Worm (Caenorhabditis elegans): ENCODE data around the gene srh-185.

The srh-185 gene

ce11 chrV:3107450-3107849, 41.4 kb downstream of the srh-185 start, which contains the start of gene str-68:
Gene str-68 (minus strand): TSS chrV:3107550.
- no peak for TF ChIP-seq ces-1 (GFP tag; optimal IDR thresholded peaks at IDR 0.05)
- TF ChIP-seq sptf-1 (tag; optimal IDR thresholded peaks at IDR 0.05): no peak
- no peak for TF ChIP-seq nhr-237 (tag; optimal IDR thresholded peaks at IDR 0.05)
- TF ChIP-seq nhr-2 (tag; optimal IDR thresholded peaks at IDR 0.05): no peak
- no peak for TF ChIP-seq drap-1 (GFP tag; optimal IDR thresholded peaks at IDR 0.05)
- no peak for TF ChIP-seq mab-5 (tag; optimal IDR thresholded peaks at IDR 0.05)
- no peak for TF ChIP-seq elt-3 (tag; optimal IDR thresholded peaks at IDR 0.05)
- no peak for TF ChIP-seq unc-39 (tag; optimal IDR thresholded peaks at IDR 0.05)
- no peak for TF ChIP-seq nhr-12 (tag; optimal IDR thresholded peaks at IDR 0.05)
- no peak for TF ChIP-seq nhr-76 (tag; optimal IDR thresholded peaks at IDR 0.05)
- no peak for TF ChIP-seq ceh-43 (GFP tag; optimal IDR thresholded peaks at IDR 0.05)
- TF ChIP-seq bed-3 (GFP tag; optimal IDR thresholded peaks at IDR 0.05): no peak
- TF ChIP-seq sem-2 (GFP tag; optimal IDR thresholded peaks at IDR 0.05): no peak
- TF ChIP-seq lin-32 (GFP tag; optimal IDR thresholded peaks at IDR 0.05): no peak
- TF ChIP-seq ztf-11 (tag; optimal IDR thresholded peaks at IDR 0.05): no peak
- no peak for TF ChIP-seq blmp-1 (tag; optimal IDR thresholded peaks at IDR 0.05)
- TF ChIP-seq snpc-4 (tag; optimal IDR thresholded peaks at IDR 0.05): no peak

ce11 chrV:3112198-3112597, 46.2 kb downstream of the srh-185 start:
- TF ChIP-seq elt-3 (tag; optimal IDR thresholded peaks at IDR 0.05): no peak
- TF ChIP-seq snpc-4 (tag; optimal IDR thresholded peaks at IDR 0.05): no peak
- TF ChIP-seq blmp-1 (tag; optimal IDR thresholded peaks at IDR 0.05): no peak
- no peak for TF ChIP-seq mls-2 (tag; optimal IDR thresholded peaks at IDR 0.05)
- TF ChIP-seq sem-2 (GFP tag; optimal IDR thresholded peaks at IDR 0.05): no peak
- no peak for TF ChIP-seq elt-1 (tag; optimal IDR thresholded peaks at IDR 0.05; ENCODE audit: borderline replicate concordance, insufficient read depth)
- TF ChIP-seq nhr-237 (tag; optimal IDR thresholded peaks at IDR 0.05): no peak

ce11 chrV:3113751-3114150, 47.7 kb downstream of the srh-185 start, which contains the start of gene Y73C8C.8:
Gene Y73C8C.8 (minus strand): TSS chrV:3113851.
- TF ChIP-seq nhr-12 (tag; optimal IDR thresholded peaks at IDR 0.05) (no peak), elt-1 (tag; optimal IDR thresholded peaks at IDR 0.05; ENCODE audit: borderline replicate concordance, insufficient read depth) (no peak), ceh-43 (GFP tag; optimal IDR thresholded peaks at IDR 0.05) (no peak), mep-1 (tag; optimal IDR thresholded peaks at IDR 0.05) (no peak), flh-1 (GFP tag; optimal IDR thresholded peaks at IDR 0.05) (no peak), mls-2 (tag; optimal IDR thresholded peaks at IDR 0.05) (no peak), nhr-28 (tag; optimal IDR thresholded peaks at IDR 0.05) (no peak), lin-32 (GFP tag; optimal IDR thresholded peaks at IDR 0.05) (no peak), cnd-1 (tag; optimal IDR thresholded peaks at IDR 0.05) (no peak), tbx-8 (GFP tag; optimal IDR thresholded peaks at IDR 0.05) (no peak), drap-1 (GFP tag; optimal IDR thresholded peaks at IDR 0.05) (no peak), unc-62 (GFP tag; optimal IDR thresholded peaks at IDR 0.05) (no peak), unc-120 (tag; optimal IDR thresholded peaks at IDR 0.05; ENCODE audit: poor library complexity, severe bottlenecking) (no peak), snpc-4 (tag; optimal IDR thresholded peaks at IDR 0.05) (no peak), bed-3 (GFP tag; optimal IDR thresholded peaks at IDR 0.05) (no peak), ham-2 (GFP tag; optimal IDR thresholded peaks at IDR 0.05) (no peak), unc-39 (tag; optimal IDR thresholded peaks at IDR 0.05) (no peak), nhr-2 (tag; optimal IDR thresholded peaks at IDR 0.05) (no peak), hlh-1 (tag; optimal IDR thresholded peaks at IDR 0.05) (no peak), nhr-237 (tag; optimal IDR thresholded peaks at IDR 0.05) (no peak)

ce11 chrV:3114973-3115372, 48.9 kb downstream of the srh-185 start, which contains the start of gene Y73C8C.3:
Gene Y73C8C.3 (plus strand): TSS chrV:3115273.
- TF ChIP-seq pha-4 (tag; optimal IDR thresholded peaks at IDR 0.05): no peak
- no peak for TF ChIP-seq elt-3 (tag; optimal IDR thresholded peaks at IDR 0.05)
- no peak for TF ChIP-seq sptf-1 (tag; optimal IDR thresholded peaks at IDR 0.05)
- TF ChIP-seq unc-62 (GFP tag; optimal IDR thresholded peaks at IDR 0.05): no peak
- TF ChIP-seq unc-39 (tag; optimal IDR thresholded peaks at IDR 0.05): no peak
